Worm (Caenorhabditis elegans): Measurements from ENCODE around the gene npr-1.

ce11 chrX:4782197-4782596 lies 12.4 kb upstream of the npr-1 start, which contains the start of gene hum-10:
- TF ChIP-seq ceh-44 (GFP tag; IDR thresholded peaks at IDR 0.05) = no peak
- TF ChIP-seq snpc-4 (tag; optimal IDR thresholded peaks at IDR 0.05) = no peak
- TF ChIP-seq pqm-1 (tag; optimal IDR thresholded peaks at IDR 0.05) = no peak
- no peak for TF ChIP-seq unc-39 (tag; optimal IDR thresholded peaks at IDR 0.05)
- TF ChIP-seq unc-62 (GFP tag; optimal IDR thresholded peaks at IDR 0.05 in 1 of 2) = no peak
- TF ChIP-seq unc-62 (tag; optimal IDR thresholded peaks at IDR 0.05) = no peak
- TF ChIP-seq pha-4 (GFP tag; IDR thresholded peaks at IDR 0.05) = no peak
- no peak for TF ChIP-seq pha-4 (tag; optimal IDR thresholded peaks at IDR 0.05)
- TF ChIP-seq lsy-2 (tag; optimal IDR thresholded peaks at IDR 0.05) = no peak
- TF ChIP-seq zip-11 (GFP tag; IDR thresholded peaks at IDR 0.05) = no peak
- TF ChIP-seq nhr-11 (tag; optimal IDR thresholded peaks at IDR 0.05) = no peak
- TF ChIP-seq dpl-1 (GFP tag; optimal IDR thresholded peaks at IDR 0.05) = no peak
- TF ChIP-seq dmd-6 (GFP tag; IDR thresholded peaks at IDR 0.05) = no peak
- no peak for TF ChIP-seq egl-27 (tag; optimal IDR thresholded peaks at IDR 0.05)

Data from whole organism, L4 larva.